Fruit fly (Drosophila melanogaster) whole organism, adult: ENCODE measurements around the gene Fic.
A peak's percentile ranks its signal among the peaks of the same experiment; 100 is the strongest.

Experiments used
- CG11617 ChIP-seq: fragments of 200-800 bp; sonication (Bioruptor generic); optimal IDR thresholded peaks from 2 replicates; lab custom pipeline; 2017; ENCODE audit warnings: mild to moderate bottlenecking, missing biosample characterization, missing genetic modification reagents, missing genetic modification characterization
- CG12768 ChIP-seq: fragments of 200-800 bp; sonication (Bioruptor generic); optimal IDR thresholded peaks from 2 replicates; lab custom pipeline; 2017; ENCODE audit warnings: missing biosample characterization, missing genetic modification characterization, mild to moderate bottlenecking, moderate library complexity, missing genetic modification reagents
- CG14711 ChIP-seq: fragments of 200-800 bp; sonication (Bioruptor generic); optimal IDR thresholded peaks from 2 replicates; lab custom pipeline; 2018; ENCODE audit warnings: missing biosample characterization, mild to moderate bottlenecking, missing genetic modification characterization, moderate library complexity
- CG1620 ChIP-seq: fragments of 200-800 bp; sonication (Bioruptor generic); optimal IDR thresholded peaks from 2 replicates; lab custom pipeline; 2016; ENCODE audit warnings: missing biosample characterization, missing genetic modification characterization
- CG33017 ChIP-seq: fragments of 200-800 bp; sonication (Bioruptor generic); optimal IDR thresholded peaks from 2 replicates; lab custom pipeline; 2018; ENCODE audit warnings: missing biosample characterization, mild to moderate bottlenecking, missing genetic modification characterization, moderate library complexity
- CG5204 ChIP-seq: fragments of 200-800 bp; sonication (Bioruptor generic); optimal IDR thresholded peaks from 2 replicates; lab custom pipeline; 2016; ENCODE audit warnings: missing biosample characterization, missing genetic modification characterization
- CG7045 ChIP-seq: fragments of 200-800 bp; sonication (Bioruptor generic); optimal IDR thresholded peaks from 2 replicates; lab custom pipeline; 2017; ENCODE audit warnings: missing biosample characterization, mild to moderate bottlenecking, missing genetic modification characterization
- CG7101 ChIP-seq: fragments of 200-800 bp; sonication (Bioruptor generic); optimal IDR thresholded peaks from 2 replicates; lab custom pipeline; 2018; ENCODE audit warnings: missing biosample characterization, mild to moderate bottlenecking, missing genetic modification characterization, moderate library complexity
- Clk ChIP-seq: fragments of 200-800 bp; sonication (Bioruptor generic); optimal IDR thresholded peaks from 2 replicates; lab custom pipeline; 2017; ENCODE audit warnings: missing biosample characterization, missing genetic modification characterization
- Crg-1 ChIP-seq: fragments of 200-800 bp; sonication (Bioruptor generic); optimal IDR thresholded peaks from 2 replicates; lab custom pipeline; 2016; ENCODE audit warnings: missing biosample characterization, missing genetic modification characterization
- Hr96 ChIP-seq: fragments of 200-800 bp; sonication (Bioruptor generic); optimal IDR thresholded peaks from 2 replicates; lab custom pipeline; 2016; ENCODE audit warnings: missing biosample characterization, missing genetic modification characterization
- Mnt ChIP-seq: fragments of 200-800 bp; sonication (Bioruptor generic); optimal IDR thresholded peaks from 2 replicates; lab custom pipeline; 2016; ENCODE audit warnings: missing biosample characterization, mild to moderate bottlenecking, missing genetic modification characterization
- bab1 ChIP-seq: fragments of 200-800 bp; sonication (Bioruptor generic); optimal IDR thresholded peaks from 3 replicates; lab custom pipeline; 2019; ENCODE audit warnings: missing biosample characterization, mild to moderate bottlenecking, missing genetic modification characterization, moderate library complexity
- cic ChIP-seq: fragments of 200-800 bp; sonication (Bioruptor generic); optimal IDR thresholded peaks from 2 replicates; lab custom pipeline; 2017; ENCODE audit warnings: missing biosample characterization, mild to moderate bottlenecking, missing genetic modification characterization, moderate library complexity
- cnc ChIP-seq, 2 experiments: fragments of >200 bp; optimal IDR thresholded peaks; 2 replicates each; lab custom pipeline; 2017
- kay ChIP-seq: fragments of 200-800 bp; sonication (Bioruptor generic); peaks from one replicate; lab custom pipeline; 2016; ENCODE audit warnings: missing biosample characterization, missing genetic modification characterization, borderline replicate concordance
- ovo ChIP-seq: fragments of 200-800 bp; sonication (Bioruptor generic); optimal IDR thresholded peaks from 2 replicates; lab custom pipeline; 2016; ENCODE audit warnings: missing biosample characterization, missing genetic modification characterization
- pad ChIP-seq: fragments of 200-800 bp; sonication (Bioruptor generic); optimal IDR thresholded peaks from 3 replicates; lab custom pipeline; 2017; ENCODE audit warnings: missing biosample characterization, missing genetic modification characterization, mild to moderate bottlenecking, moderate library complexity, missing genetic modification reagents
- tj ChIP-seq: fragments of 200-800 bp; sonication (Bioruptor generic); optimal IDR thresholded peaks from 3 replicates; lab custom pipeline; 2017; ENCODE audit warnings: missing biosample characterization, mild to moderate bottlenecking, missing genetic modification characterization, moderate library complexity
- toe ChIP-seq: fragments of 200-800 bp; sonication (Bioruptor generic); optimal IDR thresholded peaks from 2 replicates; lab custom pipeline; 2016; ENCODE audit warnings: missing biosample characterization, missing genetic modification characterization

Fic gene

DNA sequence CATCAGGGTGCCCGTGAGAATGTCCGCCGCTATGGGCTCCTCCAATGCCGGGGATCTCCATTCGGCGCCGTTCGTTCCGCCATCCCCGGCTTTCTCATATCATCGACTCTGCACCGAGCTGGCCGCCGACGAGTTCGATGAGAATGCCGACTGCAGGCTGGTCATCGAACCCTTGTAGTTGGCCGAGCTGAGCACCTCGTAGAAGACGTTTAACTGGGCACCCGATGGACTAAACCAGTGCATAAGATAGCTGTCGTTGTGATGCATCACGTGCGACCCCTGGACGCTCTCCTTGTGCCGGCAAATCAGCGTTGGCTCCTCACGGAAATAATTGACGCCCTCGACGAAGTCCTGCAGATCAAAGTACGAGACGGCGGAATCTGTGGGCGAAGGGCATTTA is 25.6 kb downstream of the Fic start:
- TF ChIP-seq Crg-1 (no peak), CG5204 (GFP tag; lab: Kevin White, UChicago) (no peak), CG12768 (no peak), CG7101 (tag; lab: Kevin White, UChicago) (no peak), pad (GFP tag; lab: Kevin White, UChicago) (no peak), CG11617 (GFP tag; lab: Kevin White, UChicago) (no peak), bab1 (GFP tag; lab: Kevin White, UChicago) (no peak), Hr96 (GFP tag; lab: Kevin White, UChicago) (no peak), ovo (GFP tag; lab: Kevin White, UChicago) (no peak), CG14711 (no peak), CG33017 (tag; lab: Kevin White, UChicago) (no peak)

DNA sequence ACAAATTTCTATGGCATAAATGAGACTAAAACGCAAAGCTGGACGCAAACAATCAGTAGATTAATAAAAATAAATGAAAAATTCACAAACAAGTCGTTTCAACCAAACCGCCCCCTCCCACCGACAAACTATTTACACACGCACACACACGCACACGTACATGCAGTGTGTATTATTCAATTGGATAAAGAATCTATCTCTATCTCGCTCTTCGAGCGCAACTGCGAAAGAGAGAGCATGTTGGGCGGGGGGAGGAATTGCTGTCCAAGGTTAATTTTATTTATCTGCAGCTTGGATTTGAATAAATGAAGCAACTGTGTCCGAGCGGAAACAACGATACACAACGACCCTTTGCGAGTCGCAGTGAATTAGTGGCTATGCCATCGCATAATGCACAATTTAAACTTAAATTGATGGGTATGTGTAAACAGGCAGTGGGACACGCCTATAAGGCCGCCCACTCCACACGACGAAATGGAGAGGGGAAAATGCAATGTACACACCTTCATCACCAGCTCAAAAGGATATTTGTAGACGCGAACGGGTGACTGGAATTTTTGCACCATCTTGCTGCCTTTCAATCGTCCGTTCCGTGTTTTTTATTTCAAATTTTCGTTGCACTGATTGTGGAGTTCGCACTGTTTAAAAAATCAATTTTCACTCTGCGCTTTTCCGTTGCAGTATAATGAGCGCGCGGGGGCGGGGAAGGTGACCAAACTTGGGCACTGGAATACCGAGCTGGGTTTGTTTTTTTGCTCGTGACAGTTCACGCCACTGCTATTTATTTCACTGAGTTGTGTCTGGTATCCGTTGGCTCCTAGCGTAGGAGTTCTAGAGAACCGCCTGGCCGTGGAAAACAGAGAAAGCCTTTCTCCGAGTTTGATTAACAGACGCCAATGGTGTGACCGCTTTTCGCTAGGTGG is 31.2 kb downstream of the Fic start, which contains the start of gene retm:
Gene retm (minus strand): TSS at position 898 of the 923 bp plus-strand sequence.
- TF ChIP-seq Clk (peak; percentile 9), CG12768 (peak; percentile 59), ovo (GFP tag; lab: Kevin White, UChicago) (peak; percentile 41), Crg-1 (peak; percentile 47), CG7045 (GFP tag; lab: Kevin White, UChicago) (no peak), CG1620 (GFP tag; lab: Kevin White, UChicago) (no peak), pad (GFP tag; lab: Kevin White, UChicago) (peak; percentile 68), cic (peak; percentile 76), tj (peak; percentile 47), CG11617 (GFP tag; lab: Kevin White, UChicago) (no peak), Mnt (GFP tag; lab: Kevin White, UChicago) (peak; percentile 46), CG7101 (tag; lab: Kevin White, UChicago) (peak; percentile 57), kay (no peak), bab1 (GFP tag; lab: Kevin White, UChicago) (no peak), CG33017 (tag; lab: Kevin White, UChicago) (peak; percentile 0)

DNA sequence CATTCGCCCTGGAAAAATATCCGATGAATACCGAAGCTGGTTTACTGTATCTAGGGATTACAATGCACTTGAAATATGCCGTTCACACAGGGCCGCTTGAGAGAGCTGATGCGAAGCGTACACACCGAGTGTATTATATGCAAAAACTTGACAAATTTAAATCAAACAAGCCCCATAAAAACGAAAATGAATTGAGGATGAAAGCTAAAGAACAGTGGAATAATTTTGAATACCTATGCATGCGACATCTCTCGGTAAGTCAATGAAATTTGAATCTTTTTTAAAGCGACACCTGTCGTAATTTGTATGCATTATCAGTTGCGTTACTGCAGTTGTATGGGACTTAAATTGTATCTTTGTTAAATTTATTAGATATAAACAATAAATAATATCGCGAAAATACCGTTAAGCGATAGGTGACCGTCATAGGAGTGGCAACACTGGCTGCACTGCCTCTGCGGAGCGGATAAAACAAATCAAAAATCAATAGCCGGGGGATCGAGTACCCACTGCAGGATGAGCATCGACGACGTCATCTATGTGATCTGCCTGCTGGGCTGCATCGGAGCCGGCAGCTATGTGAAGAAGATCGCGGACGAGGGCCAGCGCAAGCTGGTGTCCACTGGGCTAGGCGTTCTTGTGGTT is 31.9 kb downstream of the Fic start, which contains the start of gene frj:
Gene frj (plus strand): TSS at position 98 of the 645 bp plus-strand sequence.
- TF ChIP-seq Crg-1, result peak; percentile 33
- TF ChIP-seq Hr96 (GFP tag; lab: Kevin White, UChicago), result no peak
- peak; percentile 56 for TF ChIP-seq CG1620 (GFP tag; lab: Kevin White, UChicago)
- peak; percentile 54 for TF ChIP-seq CG14711
- no peak for TF ChIP-seq bab1 (GFP tag; lab: Kevin White, UChicago)
- peak; percentile 68 for TF ChIP-seq toe (GFP tag; lab: Kevin White, UChicago)
- TF ChIP-seq CG11617 (GFP tag; lab: Kevin White, UChicago), result peak; percentile 2
- TF ChIP-seq CG7045 (GFP tag; lab: Kevin White, UChicago), result peak; percentile 20
- TF ChIP-seq Clk, result no peak
- peak; percentile 11 for TF ChIP-seq Mnt (GFP tag; lab: Kevin White, UChicago)
- peak; percentile 56 for TF ChIP-seq CG7101 (tag; lab: Kevin White, UChicago)
- TF ChIP-seq ovo (GFP tag; lab: Kevin White, UChicago), result peak; percentile 43
- TF ChIP-seq CG5204 (GFP tag; lab: Kevin White, UChicago), result no peak
- TF ChIP-seq CG12768, result peak; percentile 47
- TF ChIP-seq pad (GFP tag; lab: Kevin White, UChicago), result no peak
- TF ChIP-seq CG33017 (tag; lab: Kevin White, UChicago), result no peak
- TF ChIP-seq cic, result no peak
- peak; percentile 15 for TF ChIP-seq tj

DNA sequence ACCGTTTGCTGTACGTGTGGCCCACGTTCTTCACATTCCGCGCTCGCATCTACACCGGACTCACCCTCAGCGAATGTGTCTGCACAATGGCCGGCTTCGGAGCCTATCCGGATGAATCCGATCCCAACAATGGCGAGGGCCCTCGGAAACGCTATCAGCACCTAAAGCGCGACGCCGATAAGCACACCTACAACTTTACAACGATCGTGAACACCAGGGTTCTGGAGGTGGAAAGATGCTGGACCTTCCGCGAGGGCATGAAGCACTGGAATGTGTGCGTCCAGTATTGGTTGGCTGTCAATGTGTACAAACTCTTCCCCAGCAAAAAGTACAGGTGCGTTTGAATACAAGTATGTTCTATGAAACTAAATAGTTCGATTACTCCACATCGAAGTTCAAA is 33.4 kb downstream of the Fic start:
- no peak for TF ChIP-seq CG1620 (GFP tag; lab: Kevin White, UChicago)
- TF ChIP-seq Mnt (GFP tag; lab: Kevin White, UChicago), result peak; percentile 2

DNA sequence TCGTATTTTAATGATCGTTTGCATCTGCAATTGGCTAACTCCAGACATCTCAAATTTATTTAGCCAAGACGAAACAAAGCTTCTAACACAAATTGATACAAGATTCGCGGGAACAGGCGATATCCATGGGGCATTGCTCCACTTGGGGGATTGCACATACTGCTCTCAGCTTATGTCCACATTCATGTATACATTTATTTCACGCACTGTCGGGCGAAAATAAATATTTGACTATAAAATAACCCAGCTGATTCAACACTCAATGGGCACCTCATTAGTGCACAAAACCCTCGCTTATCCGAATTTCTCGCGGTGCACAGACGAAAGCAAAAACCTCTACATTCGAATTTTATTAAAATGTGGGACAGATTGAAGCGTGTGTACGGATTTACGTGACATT is 37.4 kb downstream of the Fic start:
- TF ChIP-seq kay (peak; percentile 38), Mnt (GFP tag; lab: Kevin White, UChicago) (no peak)

DNA sequence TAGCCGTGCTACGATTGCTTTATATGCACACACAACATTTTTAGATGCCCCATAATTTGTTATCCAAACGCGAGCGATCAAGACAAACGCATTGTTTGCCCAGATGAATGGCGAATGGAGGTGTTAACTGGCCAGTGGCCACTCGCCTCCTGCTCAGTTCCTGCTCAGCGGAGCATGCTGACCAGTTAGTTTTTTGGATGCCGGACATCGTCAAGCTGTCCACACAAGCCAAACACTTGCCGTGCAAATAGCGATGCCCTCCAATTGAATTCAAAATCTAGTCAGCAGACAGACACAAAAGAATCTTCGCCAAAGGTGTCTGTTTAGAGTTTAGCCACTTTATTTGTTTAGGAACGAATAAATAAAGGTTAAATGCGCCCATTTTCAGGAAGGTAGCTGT is 38.1 kb downstream of the Fic start:
- no peak for TF ChIP-seq Clk
- no peak for TF ChIP-seq ovo (GFP tag; lab: Kevin White, UChicago)
- TF ChIP-seq CG12768, result no peak
- TF ChIP-seq kay, result no peak
- TF ChIP-seq Crg-1, result no peak
- TF ChIP-seq bab1 (GFP tag; lab: Kevin White, UChicago), result no peak
- no peak for TF ChIP-seq CG11617 (GFP tag; lab: Kevin White, UChicago)
- TF ChIP-seq CG5204 (GFP tag; lab: Kevin White, UChicago), result no peak
- TF ChIP-seq cnc (optimal IDR thresholded peaks at IDR 0.05; lab: Kevin White, UChicago), result no peak
- no peak for TF ChIP-seq Hr96 (GFP tag; lab: Kevin White, UChicago)
- no peak for TF ChIP-seq CG7101 (tag; lab: Kevin White, UChicago)
- TF ChIP-seq CG7045 (GFP tag; lab: Kevin White, UChicago), result no peak
- TF ChIP-seq CG33017 (tag; lab: Kevin White, UChicago), result no peak
- TF ChIP-seq Mnt (GFP tag; lab: Kevin White, UChicago), result no peak
- TF ChIP-seq CG14711, result no peak
- no peak for TF ChIP-seq toe (GFP tag; lab: Kevin White, UChicago)
- TF ChIP-seq tj, result no peak
- no peak for TF ChIP-seq CG1620 (GFP tag; lab: Kevin White, UChicago)
